Worm (Caenorhabditis elegans) whole organism, L4 larva: Measurements from ENCODE around the gene Y46H3A.5.

Source experiments
- F10B5.3 ChIP-seq: sonication (generic microtip); optimal IDR thresholded peaks from 2 replicates; lab custom pipeline; 2016; ENCODE audit warnings: mild to moderate bottlenecking, missing genetic modification characterization, missing compliant biosample characterization
- F49E8.2 ChIP-seq: sonication (generic microtip); optimal IDR thresholded peaks from 2 replicates; lab custom pipeline; 2016; ENCODE audit warnings: missing compliant biosample characterization, mild to moderate bottlenecking, missing genetic modification characterization, borderline replicate concordance
- Y5F2A.4 ChIP-seq: fragments of 200-800 bp; sonication (Bioruptor generic); optimal IDR thresholded peaks from 2 replicates; lab custom pipeline; 2018; ENCODE audit warnings: mild to moderate bottlenecking, missing genetic modification characterization, missing compliant biosample characterization
- Y75B8A.6 ChIP-seq: fragments of 200-800 bp; sonication (Bioruptor generic); IDR thresholded peaks from 2 replicates; pipeline ENCODE4 v1.3.6; 2022; ENCODE audit warnings: missing genetic modification reagents, missing genetic modification characterization, missing compliant biosample characterization
- ZK546.5 ChIP-seq, 2 experiments: sonication (generic microtip); optimal IDR thresholded peaks; 2 replicates each; lab custom pipeline; 2017; ENCODE audit warnings: missing biosample characterization in 2 of 2, missing genetic modification characterization in 2 of 2
- ama-1 ChIP-seq: fragments of 150-350 bp; optimal IDR thresholded peaks from 2 replicates; lab custom pipeline; 2014; ENCODE audit warnings: inconsistent platforms, mixed read lengths
- arid-1 ChIP-seq: fragments of 200-800 bp; sonication (Bioruptor generic); conservative IDR thresholded peaks from 2 replicates; pipeline ENCODE4 v1.3.6; 2022; ENCODE audit warnings: missing genetic modification reagents, missing genetic modification characterization, missing compliant biosample characterization
- attf-4 ChIP-seq: sonication (generic microtip); optimal IDR thresholded peaks from 3 replicates; lab custom pipeline; 2017; ENCODE audit warnings: missing biosample characterization, missing genetic modification characterization
- ceh-20 ChIP-seq: fragments of 200-800 bp; sonication (Bioruptor generic); IDR thresholded peaks from 2 replicates; pipeline ENCODE4 v1.3.6; 2022; ENCODE audit warnings: missing genetic modification reagents, missing genetic modification characterization, missing compliant biosample characterization
- ceh-62 ChIP-seq: sonication (generic microtip); optimal IDR thresholded peaks from 2 replicates; lab custom pipeline; 2017; ENCODE audit warnings: missing biosample characterization, missing genetic modification characterization
- ceh-82 ChIP-seq: sonication (generic microtip); optimal IDR thresholded peaks from 2 replicates; lab custom pipeline; 2017; ENCODE audit warnings: missing biosample characterization, missing genetic modification characterization
- cey-2 ChIP-seq: sonication (generic microtip); optimal IDR thresholded peaks from 3 replicates; lab custom pipeline; 2017; ENCODE audit warnings: missing genetic modification characterization, mild to moderate bottlenecking, missing compliant biosample characterization, antibody characterized with exemption, borderline replicate concordance; ENCODE audit not compliant: insufficient read depth
- ctbp-1 ChIP-seq: fragments of 200-800 bp; sonication (Bioruptor generic); IDR thresholded peaks from 2 replicates; pipeline ENCODE4 v1.3.6; 2022; ENCODE audit warnings: missing genetic modification reagents, missing genetic modification characterization, missing compliant biosample characterization
- daf-12 ChIP-seq: fragments of 150-350 bp; optimal IDR thresholded peaks from 2 replicates; lab custom pipeline; 2014; ENCODE audit warnings: missing biosample characterization, missing genetic modification reagents, missing genetic modification characterization
- daf-16 ChIP-seq, 3 experiments: sonication (generic microtip); optimal IDR thresholded peaks; 2 replicates each; lab custom pipeline; 2016 to 2017; ENCODE audit warnings: missing genetic modification characterization in 3 of 3, missing genetic modification reagents in 3 of 3, mild to moderate bottlenecking in 2 of 3, missing compliant biosample characterization in 2 of 3, missing biosample characterization in 1 of 3, moderate library complexity in 1 of 3
- daf-19 ChIP-seq: fragments of 200-800 bp; sonication (Bioruptor generic); conservative IDR thresholded peaks from 2 replicates; pipeline ENCODE4 v1.3.6; 2022; ENCODE audit warnings: missing genetic modification characterization, missing compliant biosample characterization
- daf-8 ChIP-seq: fragments of 200-800 bp; sonication (Bioruptor generic); IDR thresholded peaks from 2 replicates; pipeline ENCODE4 v1.3.6; 2022; ENCODE audit warnings: missing genetic modification characterization, missing compliant biosample characterization
- dmd-8 ChIP-seq: fragments of 200-800 bp; sonication (Bioruptor generic); IDR thresholded peaks from 2 replicates; pipeline ENCODE4 v1.3.6; 2022; ENCODE audit warnings: missing genetic modification characterization, missing compliant biosample characterization
- fkh-10 ChIP-seq: fragments of 150-350 bp; optimal IDR thresholded peaks from 2 replicates; lab custom pipeline; 2014; ENCODE audit warnings: missing biosample characterization, missing genetic modification reagents, missing genetic modification characterization
- fos-1 ChIP-seq: fragments of 150-350 bp; optimal IDR thresholded peaks from 2 replicates; lab custom pipeline; 2014; ENCODE audit warnings: missing biosample characterization, missing genetic modification characterization
- hlh-11 ChIP-seq: fragments of 200-800 bp; sonication (Bioruptor generic); optimal IDR thresholded peaks from 2 replicates; lab custom pipeline; 2018; ENCODE audit warnings: mild to moderate bottlenecking, missing genetic modification characterization, missing compliant biosample characterization
- hlh-30 ChIP-seq: sonication (generic microtip); optimal IDR thresholded peaks from 2 replicates; lab custom pipeline; 2017; ENCODE audit warnings: antibody characterized with exemption, mild to moderate bottlenecking, missing genetic modification characterization, missing compliant biosample characterization; ENCODE audit not compliant: insufficient read depth
- hmg-1.1 ChIP-seq: fragments of 200-800 bp; sonication (Bioruptor generic); IDR thresholded peaks from 2 replicates; pipeline ENCODE4 v1.3.6; 2022; ENCODE audit warnings: missing genetic modification reagents, missing genetic modification characterization, missing compliant biosample characterization
- lim-7 ChIP-seq: fragments of 200-800 bp; sonication (Bioruptor generic); IDR thresholded peaks from 2 replicates; pipeline ENCODE4 v1.3.6; 2022; ENCODE audit warnings: missing genetic modification characterization, missing compliant biosample characterization
- lin-15B ChIP-seq: fragments of 150-350 bp; sonication (generic microtip); optimal IDR thresholded peaks from 3 replicates; lab custom pipeline; 2014; ENCODE audit warnings: missing biosample characterization, missing genetic modification characterization
- lin-38 ChIP-seq: fragments of 200-800 bp; sonication (Bioruptor generic); IDR thresholded peaks from 2 replicates; pipeline ENCODE4 v1.3.6; 2022; ENCODE audit warnings: missing genetic modification reagents, missing genetic modification characterization, missing compliant biosample characterization
- lsy-2 ChIP-seq, 2 experiments: fragments of 150-350 bp in 1 of 2; sonication (generic microtip) in 1 of 2; optimal IDR thresholded peaks; 2 replicates each; lab custom pipeline; 2014 to 2017; ENCODE audit warnings: missing biosample characterization in 2 of 2, missing genetic modification characterization in 2 of 2
- mdl-1 ChIP-seq, 2 experiments: fragments of 150-350 bp in 1 of 2; sonication (generic microtip) in 1 of 2; optimal IDR thresholded peaks; 2 replicates each; lab custom pipeline; 2014 to 2017; ENCODE audit warnings: missing biosample characterization in 2 of 2, missing genetic modification characterization in 2 of 2
- mes-2 ChIP-seq: sonication (generic microtip); optimal IDR thresholded peaks from 2 replicates; lab custom pipeline; 2016; ENCODE audit warnings: missing genotype, mild to moderate bottlenecking, missing genetic modification characterization, missing compliant biosample characterization; ENCODE audit not compliant: poor library complexity, severe bottlenecking
- mxl-3 ChIP-seq: fragments of 200-800 bp; sonication (Bioruptor generic); optimal IDR thresholded peaks from 2 replicates; lab custom pipeline; 2018; ENCODE audit warnings: mild to moderate bottlenecking, missing genetic modification characterization, missing compliant biosample characterization
- nhr-11 ChIP-seq: fragments of 150-350 bp; optimal IDR thresholded peaks from 2 replicates; lab custom pipeline; 2014; ENCODE audit warnings: missing biosample characterization, missing genetic modification characterization
- nhr-237 ChIP-seq: sonication (generic microtip); optimal IDR thresholded peaks from 2 replicates; lab custom pipeline; 2017; ENCODE audit warnings: missing biosample characterization, missing genetic modification characterization
- nhr-28 ChIP-seq: fragments of 150-350 bp; optimal IDR thresholded peaks from 2 replicates; lab custom pipeline; 2014; ENCODE audit warnings: missing biosample characterization, missing genetic modification characterization
- nhr-42 ChIP-seq: fragments of 200-800 bp; sonication (Bioruptor generic); IDR thresholded peaks from 2 replicates; pipeline ENCODE4 v1.3.6; 2022; ENCODE audit warnings: missing genetic modification characterization, missing compliant biosample characterization
- nhr-6 ChIP-seq: fragments of 150-350 bp; optimal IDR thresholded peaks from 2 replicates; lab custom pipeline; 2014; ENCODE audit warnings: missing biosample characterization, missing genetic modification characterization
- nhr-76 ChIP-seq: fragments of 150-350 bp; optimal IDR thresholded peaks from 2 replicates; lab custom pipeline; 2014; ENCODE audit warnings: missing biosample characterization, missing genetic modification characterization
- php-3 ChIP-seq: fragments of 200-800 bp; sonication (Bioruptor generic); IDR thresholded peaks from 2 replicates; pipeline ENCODE4 v1.3.6; 2022; ENCODE audit warnings: missing genetic modification reagents, missing genetic modification characterization, missing compliant biosample characterization
- saeg-2 ChIP-seq: fragments of 200-800 bp; sonication (Bioruptor generic); IDR thresholded peaks from 2 replicates; pipeline ENCODE4 v1.3.6; 2022; ENCODE audit warnings: missing genetic modification reagents, missing genetic modification characterization, missing compliant biosample characterization
- sdz-12 ChIP-seq: fragments of 200-800 bp; sonication (Bioruptor generic); optimal IDR thresholded peaks from 2 replicates; lab custom pipeline; 2018; ENCODE audit warnings: mild to moderate bottlenecking, missing genetic modification characterization, missing compliant biosample characterization
- skn-1 ChIP-seq: fragments of 150-350 bp; optimal IDR thresholded peaks from 2 replicates; lab custom pipeline; 2014; ENCODE audit warnings: missing biosample characterization, missing genetic modification characterization
- spr-1 ChIP-seq: sonication (generic microtip); optimal IDR thresholded peaks from 2 replicates; lab custom pipeline; 2016; ENCODE audit warnings: mild to moderate bottlenecking, missing genetic modification characterization, missing compliant biosample characterization
- spr-3 ChIP-seq: fragments of 200-800 bp; sonication (Bioruptor generic); optimal IDR thresholded peaks from 2 replicates; lab custom pipeline; 2018; ENCODE audit warnings: mild to moderate bottlenecking, missing genetic modification characterization, missing compliant biosample characterization
- tag-97 ChIP-seq: fragments of 200-800 bp; sonication (Bioruptor generic); IDR thresholded peaks from 2 replicates; pipeline ENCODE4 v1.3.6; 2022; ENCODE audit warnings: missing genetic modification characterization, missing compliant biosample characterization
- unc-130 ChIP-seq: sonication (generic microtip); optimal IDR thresholded peaks from 2 replicates; lab custom pipeline; 2016; ENCODE audit warnings: missing genetic modification reagents, missing genetic modification characterization, missing compliant biosample characterization
- unc-39 ChIP-seq: sonication (generic microtip); optimal IDR thresholded peaks from 2 replicates; lab custom pipeline; 2017; ENCODE audit warnings: missing biosample characterization, missing genetic modification characterization
- vab-7 ChIP-seq: fragments of 200-800 bp; sonication (Bioruptor generic); IDR thresholded peaks from 2 replicates; pipeline ENCODE4 v1.3.6; 2022; ENCODE audit warnings: missing genetic modification reagents, missing genetic modification characterization, missing compliant biosample characterization
- zag-1 ChIP-seq: fragments of 150-350 bp; optimal IDR thresholded peaks from 2 replicates; lab custom pipeline; 2014; ENCODE audit warnings: missing biosample characterization, missing genetic modification characterization
- zfp-3 ChIP-seq: fragments of 200-800 bp; sonication (Bioruptor generic); conservative IDR thresholded peaks from 2 replicates; pipeline ENCODE4 v1.3.6; 2022; ENCODE audit warnings: missing genetic modification reagents, missing genetic modification characterization, missing compliant biosample characterization
- zip-2 ChIP-seq: fragments of 150-350 bp; optimal IDR thresholded peaks from 2 replicates; lab custom pipeline; 2014; ENCODE audit warnings: missing biosample characterization, missing genetic modification characterization

Gene Y46H3A.5

ce11 chrV:1804645-1805559 lies 9.8 kb downstream of the Y46H3A.5 start, which contains the start of the genes hsp-16.2 and hsp-16.41:
hsp-16.2 (minus strand) TSS chrV:1804957.
hsp-16.41 (plus strand) TSS chrV:1805178.
- TF ChIP-seq nhr-237 (tag; lab: Kevin White, UChicago) (no peak), F49E8.2 (tag; lab: Kevin White, UChicago) (no peak), hlh-30 (tag; lab: Kevin White, UChicago) (peak; percentile 40), spr-1 (no peak), fkh-10 (GFP tag; lab: Kevin White, UChicago) (no peak), daf-19 (GFP tag; lab: Robert Waterston, UW) (no peak), skn-1 (tag; lab: Kevin White, UChicago) (no peak), daf-16 (GFP tag; optimal IDR thresholded peaks at IDR 0.05; lab: Kevin White, UChicago) (peak in 1 of 2 experiments; percentile 90), daf-16 (tag; optimal IDR thresholded peaks at IDR 0.05; lab: Kevin White, UChicago) (peak; percentile 77), spr-3 (no peak), lim-7 (no peak), hmg-1.1 (GFP tag; lab: Robert Waterston, UW) (peak; percentile 53), sdz-12 (GFP tag; lab: Kevin White, UChicago) (peak; percentile 52), unc-130 (GFP tag; lab: Kevin White, UChicago) (no peak), zfp-3 (GFP tag; lab: Robert Waterston, UW) (no peak), nhr-76 (tag; lab: Kevin White, UChicago) (no peak), vab-7 (no peak), mes-2 (tag; lab: Kevin White, UChicago) (no peak), unc-39 (tag; lab: Kevin White, UChicago) (no peak), lsy-2 (tag; optimal IDR thresholded peaks at IDR 0.05; lab: Kevin White, UChicago) (peak in 1 of 2 experiments; percentile 77), hlh-11 (tag; lab: Kevin White, UChicago) (peak; percentile 73), nhr-11 (tag; lab: Kevin White, UChicago) (no peak), nhr-6 (no peak), tag-97 (GFP tag; lab: Robert Waterston, UW) (no peak), fos-1 (tag; lab: Kevin White, UChicago) (no peak), daf-8 (GFP tag; lab: Robert Waterston, UW) (no peak), attf-4 (tag; lab: Kevin White, UChicago) (no peak), saeg-2 (GFP tag; lab: Robert Waterston, UW) (0 out of 2 replicates have a peak, but pooled peaks have one; percentile 45), F10B5.3 (tag; lab: Kevin White, UChicago) (no peak), ama-1 (lab: Kevin White, UChicago) (no peak), dmd-8 (GFP tag; lab: Robert Waterston, UW) (no peak), cey-2 (tag; lab: Kevin White, UChicago) (no peak), ceh-20 (GFP tag; lab: Robert Waterston, UW) (peak; percentile 60; the same call in 1 of the 2 replicates), mdl-1 (tag; optimal IDR thresholded peaks at IDR 0.05; lab: Kevin White, UChicago) (no peak), arid-1 (GFP tag; lab: Robert Waterston, UW) (no peak), mxl-3 (GFP tag; lab: Kevin White, UChicago) (peak; percentile 46), Y5F2A.4 (GFP tag; lab: Kevin White, UChicago) (no peak), nhr-42 (no peak), php-3 (GFP tag; lab: Robert Waterston, UW) (no peak), lin-15B (tag; lab: Kevin White, UChicago) (no peak), Y75B8A.6 (GFP tag; lab: Robert Waterston, UW) (no peak), ceh-82 (tag; lab: Kevin White, UChicago) (no peak), ZK546.5 (tag; optimal IDR thresholded peaks at IDR 0.05; lab: Kevin White, UChicago) (no peak), zag-1 (tag; lab: Kevin White, UChicago) (no peak), nhr-28 (tag; lab: Kevin White, UChicago) (no peak), daf-12 (tag; lab: Kevin White, UChicago) (no peak), lin-38 (GFP tag; lab: Robert Waterston, UW) (peak; percentile 45), ceh-62 (tag; lab: Kevin White, UChicago) (no peak), ctbp-1 (GFP tag; lab: Robert Waterston, UW) (peak; percentile 59; the same call in 1 of the 2 replicates), zip-2 (tag; lab: Kevin White, UChicago) (no peak)
